Fruit fly (Drosophila melanogaster) whole organism, embryonic: ENCODE results near the gene CG42329.

ENCODE experiments used
- Asciz ChIP-seq: fragments of 200-800 bp; sonication (Bioruptor generic); optimal IDR thresholded peaks from 2 replicates; lab custom pipeline; 2017; ENCODE audit warnings: missing biosample characterization, mild to moderate bottlenecking, missing genetic modification characterization, missing genetic modification reagents
- CG1024 ChIP-seq: fragments of 200-800 bp; sonication (Bioruptor generic); IDR thresholded peaks from 2 replicates; pipeline ENCODE4 v1.3.6; 2022; ENCODE audit warnings: missing biosample characterization, missing genetic modification characterization
- CG10321 ChIP-seq: fragments of 200-800 bp; sonication (Bioruptor generic); IDR thresholded peaks from 2 replicates; pipeline ENCODE4 v1.3.6; 2022; ENCODE audit warnings: missing biosample characterization, missing genetic modification characterization
- CG11504 ChIP-seq: fragments of 200-800 bp; sonication (Bioruptor generic); optimal IDR thresholded peaks from 3 replicates; lab custom pipeline; 2019; ENCODE audit warnings: missing biosample characterization, mild to moderate bottlenecking, missing genetic modification characterization, moderate library complexity
- CG12236 ChIP-seq: fragments of 200-800 bp; sonication (Bioruptor generic); optimal IDR thresholded peaks from 2 replicates; lab custom pipeline; 2016; ENCODE audit warnings: missing biosample characterization, missing genetic modification characterization
- CG13287 ChIP-seq: fragments of 200-800 bp; sonication (Bioruptor generic); IDR thresholded peaks from 2 replicates; pipeline ENCODE4 v1.3.6; 2022; ENCODE audit warnings: missing biosample characterization, missing genetic modification characterization; ENCODE audit not compliant: partially characterized antibody
- CG14014 ChIP-seq: fragments of 200-800 bp; sonication (Bioruptor generic); IDR thresholded peaks from 2 replicates; pipeline ENCODE4 v1.3.6; 2022; ENCODE audit warnings: missing biosample characterization, missing genetic modification characterization
- CG14667 ChIP-seq: fragments of 200-800 bp; sonication (Bioruptor generic); IDR thresholded peaks from 2 replicates; pipeline ENCODE4 v1.3.6; 2022; ENCODE audit warnings: missing biosample characterization, missing genetic modification characterization
- CG16813 ChIP-seq: fragments of 200-800 bp; sonication (Bioruptor generic); IDR thresholded peaks from 3 replicates; pipeline ENCODE4 v1.3.6; 2022; ENCODE audit warnings: missing biosample characterization, missing genetic modification characterization; ENCODE audit not compliant: partially characterized antibody
- CG16863 ChIP-seq: fragments of 200-800 bp; sonication (Bioruptor generic); optimal IDR thresholded peaks from 3 replicates; lab custom pipeline; 2016; ENCODE audit warnings: missing biosample characterization, missing genetic modification characterization
- CG1792 ChIP-seq: fragments of 200-800 bp; sonication (Bioruptor generic); optimal IDR thresholded peaks from 2 replicates; lab custom pipeline; 2016; ENCODE audit warnings: missing biosample characterization, missing genetic modification characterization
- CG18764 ChIP-seq: fragments of 200-800 bp; sonication (Bioruptor generic); optimal IDR thresholded peaks from 3 replicates; lab custom pipeline; 2016; ENCODE audit warnings: missing biosample characterization, missing genetic modification characterization
- CG2116 ChIP-seq: fragments of 200-800 bp; sonication (Bioruptor generic); optimal IDR thresholded peaks from 3 replicates; lab custom pipeline; 2018; ENCODE audit warnings: missing biosample characterization, mild to moderate bottlenecking, missing genetic modification characterization
- CG2199 ChIP-seq: fragments of 200-800 bp; sonication (Bioruptor generic); IDR thresholded peaks from 3 replicates; pipeline ENCODE4 v1.3.6; 2022; ENCODE audit warnings: missing biosample characterization, missing genetic modification characterization
- CG30020 ChIP-seq: fragments of 200-800 bp; optimal IDR thresholded peaks from 2 replicates; lab custom pipeline; 2019; ENCODE audit warnings: missing biosample characterization, mild to moderate bottlenecking, missing genetic modification characterization, moderate library complexity
- CG30431 ChIP-seq: fragments of 200-800 bp; sonication (Bioruptor generic); optimal IDR thresholded peaks from 2 replicates; lab custom pipeline; 2017; ENCODE audit warnings: missing biosample characterization, missing genetic modification characterization
- CG3995 ChIP-seq: fragments of 200-800 bp; sonication (Bioruptor generic); optimal IDR thresholded peaks from 3 replicates; lab custom pipeline; 2016; ENCODE audit warnings: missing biosample characterization, missing genetic modification characterization
- CG4424 ChIP-seq: fragments of 200-800 bp; sonication (Bioruptor generic); optimal IDR thresholded peaks from 3 replicates; lab custom pipeline; 2016; ENCODE audit warnings: missing biosample characterization, missing genetic modification characterization
- CG4854 ChIP-seq: fragments of 200-800 bp; sonication (Bioruptor generic); optimal IDR thresholded peaks from 2 replicates; lab custom pipeline; 2016; ENCODE audit warnings: missing biosample characterization, missing genetic modification characterization, inconsistent platforms
- CG8089 ChIP-seq: fragments of 200-800 bp; sonication (Bioruptor generic); optimal IDR thresholded peaks from 3 replicates; lab custom pipeline; 2016; ENCODE audit warnings: missing biosample characterization, missing genetic modification characterization
- CG8924 ChIP-seq: fragments of 200-800 bp; optimal IDR thresholded peaks from 3 replicates; lab custom pipeline; 2019; ENCODE audit warnings: missing biosample characterization, mild to moderate bottlenecking, missing genetic modification characterization, moderate library complexity
- CG9609 ChIP-seq: fragments of 200-800 bp; sonication (Bioruptor generic); optimal IDR thresholded peaks from 3 replicates; lab custom pipeline; 2016; ENCODE audit warnings: missing biosample characterization, missing genetic modification characterization
- CG9932 ChIP-seq: fragments of 200-800 bp; sonication (Bioruptor generic); IDR thresholded peaks from 2 replicates; pipeline ENCODE4 v1.3.6; 2022; ENCODE audit warnings: missing biosample characterization, missing genetic modification characterization
- D19B ChIP-seq: fragments of 200-800 bp; sonication (Bioruptor generic); optimal IDR thresholded peaks from 2 replicates; lab custom pipeline; 2017; ENCODE audit warnings: missing biosample characterization, mild to moderate bottlenecking, missing genetic modification characterization
- Dip3 ChIP-seq: fragments of 200-800 bp; sonication (Bioruptor generic); optimal IDR thresholded peaks from 3 replicates; lab custom pipeline; 2016; ENCODE audit warnings: missing biosample characterization, missing genetic modification characterization
- Fer3 ChIP-seq: fragments of 200-800 bp; sonication (Bioruptor generic); optimal IDR thresholded peaks from 2 replicates; lab custom pipeline; 2018; ENCODE audit warnings: missing biosample characterization, mild to moderate bottlenecking, missing genetic modification characterization, moderate library complexity
- Hand ChIP-seq: fragments of 200-800 bp; sonication (Bioruptor generic); optimal IDR thresholded peaks from 2 replicates; lab custom pipeline; 2017; ENCODE audit warnings: mild to moderate bottlenecking, missing biosample characterization, missing genetic modification reagents, missing genetic modification characterization
- Hr3 ChIP-seq: fragments of 200-800 bp; sonication (Bioruptor generic); optimal IDR thresholded peaks from 3 replicates; lab custom pipeline; 2016; ENCODE audit warnings: missing biosample characterization, missing genetic modification characterization
- Taf1 ChIP-seq: fragments of 200-800 bp; sonication (Bioruptor generic); IDR thresholded peaks from 2 replicates; pipeline ENCODE4 v1.3.6; 2022; ENCODE audit warnings: missing biosample characterization, missing genetic modification characterization
- ac ChIP-seq: fragments of 200-800 bp; sonication (Bioruptor generic); optimal IDR thresholded peaks from 3 replicates; lab custom pipeline; 2017; ENCODE audit warnings: missing biosample characterization, mild to moderate bottlenecking, missing genetic modification characterization
- ara ChIP-seq: fragments of 200-800 bp; sonication (Bioruptor generic); IDR thresholded peaks from 2 replicates; pipeline ENCODE4 v1.3.6; 2022; ENCODE audit warnings: missing biosample characterization, missing genetic modification characterization
- chm ChIP-seq: fragments of 200-800 bp; sonication (Bioruptor generic); IDR thresholded peaks from 2 replicates; pipeline ENCODE4 v1.3.6; 2022; ENCODE audit warnings: missing biosample characterization, missing genetic modification characterization
- dati ChIP-seq: fragments of 200-800 bp; sonication (Bioruptor generic); IDR thresholded peaks from 2 replicates; pipeline ENCODE4 v1.3.6; 2022; ENCODE audit warnings: missing biosample characterization, missing genetic modification characterization
- exex ChIP-seq: fragments of 200-800 bp; sonication (Bioruptor generic); optimal IDR thresholded peaks from 4 replicates; lab custom pipeline; 2018; ENCODE audit warnings: missing biosample characterization, mild to moderate bottlenecking, missing genetic modification characterization, moderate library complexity
- eyg ChIP-seq: fragments of 200-800 bp; sonication (Bioruptor generic); optimal IDR thresholded peaks from 3 replicates; lab custom pipeline; 2016; ENCODE audit warnings: missing biosample characterization, missing genetic modification characterization
- fd64A ChIP-seq: fragments of 200-800 bp; sonication (Bioruptor generic); optimal IDR thresholded peaks from 3 replicates; lab custom pipeline; 2018; ENCODE audit warnings: missing biosample characterization, mild to moderate bottlenecking, missing genetic modification characterization
- fu2 ChIP-seq: fragments of 200-800 bp; sonication (Bioruptor generic); optimal IDR thresholded peaks from 2 replicates; lab custom pipeline; 2016; ENCODE audit warnings: missing biosample characterization, missing genetic modification characterization
- hbn ChIP-seq: fragments of 200-800 bp; sonication (Bioruptor generic); IDR thresholded peaks from 2 replicates; pipeline ENCODE4 v1.3.6; 2022; ENCODE audit warnings: missing biosample characterization, missing genetic modification characterization; ENCODE audit not compliant: partially characterized antibody
- her ChIP-seq: fragments of 200-800 bp; sonication (Bioruptor generic); optimal IDR thresholded peaks from 2 replicates; lab custom pipeline; 2016; ENCODE audit warnings: missing biosample characterization, missing genetic modification characterization
- jigr1 ChIP-seq: fragments of 200-800 bp; sonication (Bioruptor generic); IDR thresholded peaks from 3 replicates; pipeline ENCODE4 v1.3.6; 2022; ENCODE audit warnings: missing biosample characterization, missing genetic modification characterization
- lmd ChIP-seq: fragments of 200-800 bp; sonication (Bioruptor generic); IDR thresholded peaks from 2 replicates; pipeline ENCODE4 v1.3.6; 2022; ENCODE audit warnings: missing biosample characterization, missing genetic modification characterization
- mam ChIP-seq: fragments of 200-800 bp; sonication (Bioruptor generic); optimal IDR thresholded peaks from 3 replicates; lab custom pipeline; 2016; ENCODE audit warnings: missing biosample characterization, missing genetic modification characterization
- pum ChIP-seq: fragments of 200-800 bp; sonication (Bioruptor generic); optimal IDR thresholded peaks from 2 replicates; lab custom pipeline; 2016; ENCODE audit warnings: missing biosample characterization, missing genetic modification characterization
- row ChIP-seq: fragments of 200-800 bp; sonication (Bioruptor generic); IDR thresholded peaks from 3 replicates; pipeline ENCODE4 v1.3.6; 2022; ENCODE audit warnings: missing biosample characterization, missing genetic modification characterization
- scrt ChIP-seq: fragments of 200-800 bp; sonication (Bioruptor generic); optimal IDR thresholded peaks from 2 replicates; lab custom pipeline; 2018; ENCODE audit warnings: missing biosample characterization, mild to moderate bottlenecking, missing genetic modification characterization, moderate library complexity
- unc-4 ChIP-seq: fragments of 200-800 bp; sonication (Bioruptor generic); IDR thresholded peaks from 2 replicates; pipeline ENCODE4 v1.3.6; 2022; ENCODE audit warnings: missing biosample characterization, missing genetic modification characterization; ENCODE audit not compliant: partially characterized antibody
- yki ChIP-seq: fragments of >200 bp; optimal IDR thresholded peaks from 3 replicates; lab custom pipeline; 2018

The CG42329 gene

DNA sequence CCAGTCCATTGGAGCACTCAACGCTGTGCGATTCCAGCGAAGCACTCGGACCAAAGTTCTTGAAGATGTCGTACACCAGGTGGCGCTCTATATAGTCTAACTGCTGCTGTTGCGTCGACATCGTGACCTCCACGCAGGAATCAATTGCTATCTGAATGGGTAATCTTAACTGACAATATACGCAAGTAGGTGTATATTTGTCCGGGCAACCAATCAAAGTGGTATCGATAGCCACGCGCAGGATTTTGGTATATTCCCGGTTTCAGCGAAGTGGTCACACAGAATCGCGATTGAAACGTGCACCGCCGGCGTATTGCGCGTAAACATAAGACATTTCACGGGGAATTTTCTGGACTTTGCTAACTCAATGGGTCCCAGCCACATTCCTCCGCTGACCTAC lies 35.3 kb upstream of the CG42329 start, which contains the start of the genes CG5126 and Tgt (continued):
- TF ChIP-seq CG2116 (GFP tag; lab: Kevin White, UChicago) (peak; percentile 68), CG13287 (GFP tag; lab: Robert Waterston, UW) (peak; percentile 79), lmd (GFP tag; lab: Robert Waterston, UW) (no peak), CG16813 (GFP tag; lab: Robert Waterston, UW) (peak; percentile 33; the same call in 2 of the 3 replicates)

DNA sequence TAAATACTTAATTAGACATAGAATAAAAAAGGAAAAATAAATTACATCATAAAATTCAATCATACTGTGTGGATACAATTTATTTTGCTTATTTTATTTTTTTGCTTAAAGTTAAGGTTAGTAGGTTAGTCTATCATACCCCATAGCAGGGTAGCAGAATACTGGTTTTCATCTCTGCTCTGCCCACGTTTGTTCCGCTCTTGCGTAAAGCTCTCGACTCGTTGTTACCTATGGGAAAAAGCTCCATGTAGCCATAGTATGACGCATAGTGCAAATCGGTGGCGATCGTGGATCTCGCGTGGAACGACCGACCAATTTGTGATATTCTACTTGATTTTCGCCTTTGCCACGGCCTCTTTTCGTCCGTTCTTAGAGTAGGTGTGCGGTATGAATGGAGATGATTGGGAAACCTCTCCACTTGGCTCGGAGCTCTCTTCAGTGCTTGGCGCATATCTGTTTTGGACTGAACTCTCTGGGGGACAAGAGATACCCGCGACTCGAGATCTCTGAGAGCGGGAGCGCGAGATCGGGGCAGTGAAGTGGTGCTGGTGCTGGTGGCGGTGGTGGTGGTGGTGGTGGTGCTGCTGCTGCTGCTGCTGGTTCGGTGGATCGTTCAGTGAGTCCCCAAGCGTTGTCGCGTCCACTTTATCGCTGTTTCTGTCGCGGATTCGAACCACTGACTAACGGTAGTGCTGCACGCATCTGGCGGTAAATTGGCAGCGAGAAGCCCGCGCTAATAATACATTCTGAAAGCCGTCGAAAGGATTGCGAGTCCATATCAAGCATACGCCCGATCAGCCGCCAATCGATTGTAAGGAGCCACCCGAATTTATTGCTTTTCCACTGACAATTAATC lies 33.2 kb upstream of the CG42329 start, which contains the start of gene CG5001:
Gene CG5001 (plus strand): TSS at position 116 of the 856 bp plus-strand sequence.
- no peak for TF ChIP-seq CG18764 (GFP tag; lab: Kevin White, UChicago)
- no peak for TF ChIP-seq jigr1 (GFP tag; lab: Robert Waterston, UW)
- peak; percentile 42; the same call in 1 of the 3 replicates for TF ChIP-seq CG2199 (GFP tag; lab: Robert Waterston, UW)
- peak; percentile 27 for TF ChIP-seq CG12236 (GFP tag; lab: Kevin White, UChicago)
- TF ChIP-seq CG30431 (GFP tag; lab: Kevin White, UChicago): peak; percentile 39
- peak; percentile 33 for TF ChIP-seq her (GFP tag; lab: Kevin White, UChicago)
- TF ChIP-seq eyg (GFP tag; lab: Kevin White, UChicago): peak; percentile 55
- TF ChIP-seq CG8924 (tag; lab: Kevin White, UChicago): peak; percentile 87
- peak; percentile 76 for TF ChIP-seq ara (GFP tag; lab: Robert Waterston, UW)
- TF ChIP-seq fu2 (GFP tag; lab: Kevin White, UChicago): peak; percentile 33
- peak; percentile 41 for TF ChIP-seq Dip3 (GFP tag; lab: Kevin White, UChicago)
- TF ChIP-seq Fer3 (tag; lab: Kevin White, UChicago): peak; percentile 94
- peak; percentile 88 for TF ChIP-seq CG14014
- TF ChIP-seq CG4854: peak; percentile 63
- TF ChIP-seq CG1792 (GFP tag; lab: Kevin White, UChicago): peak; percentile 53
- TF ChIP-seq CG11504 (tag; lab: Kevin White, UChicago): no peak
- TF ChIP-seq pum (GFP tag; lab: Kevin White, UChicago): peak; percentile 62
- TF ChIP-seq dati (GFP tag; lab: Robert Waterston, UW): no peak
- peak; percentile 82 for TF ChIP-seq Hr3 (GFP tag; lab: Kevin White, UChicago)
- peak; percentile 86 for TF ChIP-seq Taf1 (GFP tag; lab: Robert Waterston, UW)
- peak; percentile 51 for TF ChIP-seq exex
- TF ChIP-seq mam (GFP tag; lab: Kevin White, UChicago): peak; percentile 66
- peak; percentile 47; the same call in 1 of the 2 replicates for TF ChIP-seq unc-4 (GFP tag; lab: Robert Waterston, UW)
- TF ChIP-seq CG8089 (GFP tag; lab: Kevin White, UChicago): peak; percentile 13
- TF ChIP-seq CG16863 (GFP tag; lab: Kevin White, UChicago): peak; percentile 60
- peak; percentile 79 for TF ChIP-seq CG1024 (GFP tag; lab: Robert Waterston, UW)
- no peak for TF ChIP-seq Asciz (GFP tag; lab: Kevin White, UChicago)
- no peak for TF ChIP-seq ac (GFP tag; lab: Kevin White, UChicago)
- 0 out of 2 replicates have a peak, but pooled peaks have one; percentile 46 for TF ChIP-seq CG10321 (GFP tag; lab: Robert Waterston, UW)
- peak; percentile 82 for TF ChIP-seq chm (GFP tag; lab: Robert Waterston, UW)
- TF ChIP-seq scrt: no peak
- TF ChIP-seq Hand: peak; percentile 57
- TF ChIP-seq yki: no peak
- TF ChIP-seq CG14667 (GFP tag; lab: Robert Waterston, UW): peak; percentile 78
- TF ChIP-seq CG2116 (GFP tag; lab: Kevin White, UChicago): peak; percentile 8
- TF ChIP-seq CG13287 (GFP tag; lab: Robert Waterston, UW): peak; percentile 58
- TF ChIP-seq fd64A (GFP tag; lab: Kevin White, UChicago): peak; percentile 50
- peak; percentile 95 for TF ChIP-seq row (GFP tag; lab: Robert Waterston, UW)
- TF ChIP-seq CG4424 (GFP tag; lab: Kevin White, UChicago): peak; percentile 80
- no peak for TF ChIP-seq CG30020
- peak; percentile 98 for TF ChIP-seq D19B
- TF ChIP-seq hbn: no peak
- TF ChIP-seq CG9609 (GFP tag; lab: Kevin White, UChicago): peak; percentile 57
- peak; percentile 88 for TF ChIP-seq CG9932 (GFP tag; lab: Robert Waterston, UW)
- TF ChIP-seq CG3995: peak; percentile 30
